Worm (Caenorhabditis elegans) whole organism, young adult: ENCODE measurements around the gene F08F3.4.

ENCODE experiments used
- F23B12.7 ChIP-seq: sonication (generic microtip); optimal IDR thresholded peaks from 2 replicates; lab custom pipeline; 2017; ENCODE audit warnings: missing genetic modification characterization, mild to moderate bottlenecking, missing compliant biosample characterization, antibody characterized with exemption, moderate library complexity; ENCODE audit not compliant: insufficient read depth
- F37B4.10 ChIP-seq: fragments of 200-800 bp; sonication (Bioruptor generic); IDR thresholded peaks from 2 replicates; pipeline ENCODE4 v1.3.6; 2022; ENCODE audit warnings: missing genetic modification characterization, missing compliant biosample characterization
- F39B2.1 ChIP-seq: fragments of 200-800 bp; sonication (Bioruptor generic); IDR thresholded peaks from 2 replicates; pipeline ENCODE4 v1.3.6; 2022; ENCODE audit warnings: missing genetic modification reagents, missing genetic modification characterization, missing compliant biosample characterization
- F57A8.1 ChIP-seq: fragments of 200-800 bp; sonication (Bioruptor generic); optimal IDR thresholded peaks from 2 replicates; lab custom pipeline; 2018; ENCODE audit warnings: mild to moderate bottlenecking, missing genetic modification characterization, moderate library complexity, missing compliant biosample characterization
- T07F8.4 ChIP-seq: sonication (generic microtip); optimal IDR thresholded peaks from 2 replicates; lab custom pipeline; 2016; ENCODE audit warnings: mild to moderate bottlenecking, missing genetic modification characterization, moderate library complexity, missing compliant biosample characterization
- ZK185.1 ChIP-seq: sonication (generic microtip); optimal IDR thresholded peaks from 2 replicates; lab custom pipeline; 2016; ENCODE audit warnings: mild to moderate bottlenecking, missing genetic modification characterization, missing compliant biosample characterization; ENCODE audit not compliant: poor library complexity, severe bottlenecking
- ama-1 ChIP-seq, 3 experiments: fragments of 150-350 bp in 1 of 3; sonication (generic microtip) in 2 of 3; optimal IDR thresholded peaks; 2 replicates each; lab custom pipeline; 2014 to 2018; ENCODE audit warnings: missing biosample characterization in 2 of 3, missing genetic modification characterization in 2 of 3, missing genetic modification reagents in 2 of 3
- atf-7 ChIP-seq: sonication (generic microtip); optimal IDR thresholded peaks from 2 replicates; lab custom pipeline; 2017; ENCODE audit warnings: mild to moderate bottlenecking, missing genetic modification characterization, missing compliant biosample characterization
- attf-5 ChIP-seq: fragments of 200-800 bp; sonication (Bioruptor generic); optimal IDR thresholded peaks from 2 replicates; lab custom pipeline; 2018; ENCODE audit warnings: mild to moderate bottlenecking, missing genetic modification characterization, missing compliant biosample characterization
- cebp-1 ChIP-seq, 2 experiments: fragments of 200-800 bp in 1 of 2; sonication (Bioruptor generic) in 1 of 2; sonication (generic microtip) in 1 of 2; IDR thresholded peaks in 1 of 2; optimal IDR thresholded peaks in 1 of 2; 2 replicates each; pipeline versions ENCODE4 v1.3.6 to Lab custom; 2017 to 2022; ENCODE audit warnings: missing compliant biosample characterization in 2 of 2, missing genetic modification characterization in 2 of 2, mild to moderate bottlenecking in 1 of 2, missing genetic modification reagents in 1 of 2, moderate library complexity in 1 of 2
- dox-1 ChIP-seq: fragments of 200-800 bp; sonication (Bioruptor generic); IDR thresholded peaks from 2 replicates; pipeline ENCODE4 v1.3.6; 2022; ENCODE audit warnings: missing genetic modification reagents, missing genetic modification characterization, missing compliant biosample characterization
- dpl-1 ChIP-seq: fragments of 150-350 bp; optimal IDR thresholded peaks from 2 replicates; lab custom pipeline; 2014; ENCODE audit warnings: missing biosample characterization, missing genetic modification reagents, missing genetic modification characterization
- efl-1 ChIP-seq: fragments of 150-350 bp; optimal IDR thresholded peaks from 2 replicates; lab custom pipeline; 2014; ENCODE audit warnings: missing biosample characterization, missing genetic modification reagents, missing genetic modification characterization
- egl-18 ChIP-seq: fragments of 200-800 bp; sonication (Bioruptor generic); IDR thresholded peaks from 2 replicates; pipeline ENCODE4 v1.3.6; 2022; ENCODE audit warnings: missing genetic modification reagents, missing genetic modification characterization, missing compliant biosample characterization
- ekl-4 ChIP-seq: fragments of 200-800 bp; sonication (Bioruptor generic); IDR thresholded peaks from 2 replicates; pipeline ENCODE4 v1.3.6; 2022; ENCODE audit warnings: missing genetic modification reagents, missing genetic modification characterization, missing compliant biosample characterization
- fkh-3 ChIP-seq: sonication (generic microtip); optimal IDR thresholded peaks from 2 replicates; lab custom pipeline; 2016; ENCODE audit warnings: mild to moderate bottlenecking, missing genetic modification characterization, missing compliant biosample characterization
- gei-17 ChIP-seq: fragments of 200-800 bp; sonication (Bioruptor generic); optimal IDR thresholded peaks from 2 replicates; lab custom pipeline; 2018; ENCODE audit warnings: mild to moderate bottlenecking, missing genetic modification characterization, missing compliant biosample characterization
- him-1 ChIP-seq: sonication (generic microtip); optimal IDR thresholded peaks from 2 replicates; lab custom pipeline; 2016; ENCODE audit warnings: missing genotype, missing genetic modification reagents, missing genetic modification characterization, missing compliant biosample characterization
- hlh-26 ChIP-seq: fragments of 200-800 bp; sonication (Bioruptor generic); conservative IDR thresholded peaks from 2 replicates; pipeline ENCODE4 v1.3.6; 2022; ENCODE audit warnings: missing genetic modification reagents, missing genetic modification characterization, missing compliant biosample characterization
- hmg-1.2 ChIP-seq: fragments of 200-800 bp; sonication (Bioruptor generic); IDR thresholded peaks from 2 replicates; pipeline ENCODE4 v1.3.6; 2022; ENCODE audit warnings: missing genetic modification reagents, missing genetic modification characterization, missing compliant biosample characterization
- hrde-1 ChIP-seq: sonication (generic microtip); optimal IDR thresholded peaks from 2 replicates; lab custom pipeline; 2016; ENCODE audit warnings: missing genetic modification characterization, mild to moderate bottlenecking, missing compliant biosample characterization, moderate library complexity, missing genotype, missing genetic modification reagents, borderline replicate concordance
- lag-1 ChIP-seq: fragments of 200-800 bp; sonication (Bioruptor generic); IDR thresholded peaks from 2 replicates; pipeline ENCODE4 v1.3.6; 2022; ENCODE audit warnings: missing genetic modification reagents, missing genetic modification characterization, missing compliant biosample characterization
- let-607 ChIP-seq, 2 experiments: fragments of 200-800 bp in 1 of 2; sonication (Bioruptor generic) in 1 of 2; sonication (generic microtip) in 1 of 2; optimal IDR thresholded peaks; 2 replicates each; lab custom pipeline; 2016 to 2018; ENCODE audit warnings: mild to moderate bottlenecking in 2 of 2, missing compliant biosample characterization in 2 of 2, missing genetic modification characterization in 2 of 2, moderate library complexity in 2 of 2, missing genotype in 1 of 2
- lin-26 ChIP-seq: fragments of 200-800 bp; sonication (Bioruptor generic); IDR thresholded peaks from 2 replicates; pipeline ENCODE4 v1.3.6; 2022; ENCODE audit warnings: missing genetic modification reagents, missing genetic modification characterization, missing compliant biosample characterization
- lin-40 ChIP-seq: sonication (generic microtip); optimal IDR thresholded peaks from 2 replicates; lab custom pipeline; 2016; ENCODE audit warnings: missing genetic modification characterization, mild to moderate bottlenecking, missing compliant biosample characterization, missing genotype, missing genetic modification reagents
- lin-54 ChIP-seq: fragments of 200-800 bp; sonication (Bioruptor generic); optimal IDR thresholded peaks from 2 replicates; lab custom pipeline; 2018; ENCODE audit warnings: mild to moderate bottlenecking, missing genetic modification characterization, missing compliant biosample characterization
- lsl-1 ChIP-seq: fragments of 200-800 bp; sonication (Bioruptor generic); optimal IDR thresholded peaks from 2 replicates; lab custom pipeline; 2018; ENCODE audit warnings: mild to moderate bottlenecking, missing genetic modification characterization, moderate library complexity, missing compliant biosample characterization
- madf-3 ChIP-seq: fragments of 200-800 bp; sonication (Bioruptor generic); IDR thresholded peaks from 2 replicates; pipeline ENCODE4 v1.3.6; 2022; ENCODE audit warnings: missing genetic modification reagents, missing genetic modification characterization, missing compliant biosample characterization
- mcd-1 ChIP-seq: fragments of 200-800 bp; sonication (Bioruptor generic); IDR thresholded peaks from 2 replicates; pipeline ENCODE4 v1.3.6; 2022; ENCODE audit warnings: missing genetic modification reagents, missing genetic modification characterization, missing compliant biosample characterization
- nfyb-1 ChIP-seq: fragments of 200-800 bp; sonication (Bioruptor generic); IDR thresholded peaks from 2 replicates; pipeline ENCODE4 v1.3.6; 2022; ENCODE audit warnings: missing genetic modification reagents, missing genetic modification characterization, missing compliant biosample characterization
- nhr-80 ChIP-seq: sonication (generic microtip); optimal IDR thresholded peaks from 2 replicates; lab custom pipeline; 2016; ENCODE audit warnings: missing genetic modification characterization, missing compliant biosample characterization
- pbrm-1 ChIP-seq: fragments of 200-800 bp; sonication (Bioruptor generic); IDR thresholded peaks from 2 replicates; pipeline ENCODE4 v1.3.6; 2022; ENCODE audit warnings: missing genetic modification reagents, missing genetic modification characterization, missing compliant biosample characterization
- rec-8 ChIP-seq, 2 experiments: sonication (generic microtip); optimal IDR thresholded peaks; 2 replicates each; lab custom pipeline; 2016; ENCODE audit warnings: mild to moderate bottlenecking in 2 of 2, missing genetic modification characterization in 2 of 2, missing genetic modification reagents in 2 of 2, missing genotype in 2 of 2, missing biosample characterization in 1 of 2, missing compliant biosample characterization in 1 of 2, moderate library complexity in 1 of 2
- repo-1 ChIP-seq: sonication (generic microtip); optimal IDR thresholded peaks from 2 replicates; lab custom pipeline; 2017; ENCODE audit warnings: mild to moderate bottlenecking, missing genetic modification characterization, missing compliant biosample characterization
- rpc-1 ChIP-seq, 2 experiments: fragments of 150-350 bp in 1 of 2; sonication (generic microtip) in 1 of 2; optimal IDR thresholded peaks; 2 replicates each; lab custom pipeline; 2014 to 2018; ENCODE audit warnings: missing biosample characterization in 1 of 2, missing genetic modification characterization in 1 of 2, missing genetic modification reagents in 1 of 2, missing genotype in 1 of 2
- sea-2 ChIP-seq: fragments of 200-800 bp; sonication (Bioruptor generic); IDR thresholded peaks from 2 replicates; pipeline ENCODE4 v1.3.6; 2022; ENCODE audit warnings: missing genetic modification characterization, missing compliant biosample characterization
- tbp1 ChIP-seq: fragments of 200-800 bp; sonication (Bioruptor generic); optimal IDR thresholded peaks from 2 replicates; lab custom pipeline; 2018; ENCODE audit warnings: mild to moderate bottlenecking, missing genetic modification characterization, missing compliant biosample characterization
- unc-130 ChIP-seq: sonication (generic microtip); optimal IDR thresholded peaks from 2 replicates; lab custom pipeline; 2016; ENCODE audit warnings: missing genetic modification reagents, missing genetic modification characterization, missing compliant biosample characterization
- unc-62 ChIP-seq: fragments of 150-350 bp; optimal IDR thresholded peaks from 2 replicates; lab custom pipeline; 2014; ENCODE audit warnings: missing biosample characterization, missing genetic modification reagents, missing genetic modification characterization
- ztf-18 ChIP-seq: sonication (generic microtip); optimal IDR thresholded peaks from 2 replicates; lab custom pipeline; 2016; ENCODE audit warnings: missing genotype, mild to moderate bottlenecking, missing genetic modification characterization, missing compliant biosample characterization
- ztf-25 ChIP-seq: fragments of 200-800 bp; sonication (Bioruptor generic); IDR thresholded peaks from 2 replicates; pipeline ENCODE4 v1.3.6; 2022; ENCODE audit warnings: missing genetic modification reagents, missing genetic modification characterization, missing compliant biosample characterization
- ztf-26 ChIP-seq: sonication (generic microtip); optimal IDR thresholded peaks from 2 replicates; lab custom pipeline; 2017; ENCODE audit warnings: missing genetic modification characterization, missing compliant biosample characterization

Gene F08F3.4

ce11 chrV:5426337-5426736 lies 15.6 kb downstream of the F08F3.4 start:
- TF ChIP-seq unc-62 (GFP tag; lab: Kevin White, UChicago) (no peak), nfyb-1 (GFP tag; lab: Robert Waterston, UW) (no peak), fkh-3 (tag; lab: Kevin White, UChicago) (no peak), ekl-4 (GFP tag; lab: Robert Waterston, UW) (no peak), F39B2.1 (no peak), rpc-1 (optimal IDR thresholded peaks at IDR 0.05; lab: Kevin White, UChicago) (no peak), rpc-1 (tag; optimal IDR thresholded peaks at IDR 0.05; lab: Kevin White, UChicago) (no peak), gei-17 (GFP tag; lab: Kevin White, UChicago) (no peak), unc-130 (GFP tag; lab: Kevin White, UChicago) (no peak)

DNA sequence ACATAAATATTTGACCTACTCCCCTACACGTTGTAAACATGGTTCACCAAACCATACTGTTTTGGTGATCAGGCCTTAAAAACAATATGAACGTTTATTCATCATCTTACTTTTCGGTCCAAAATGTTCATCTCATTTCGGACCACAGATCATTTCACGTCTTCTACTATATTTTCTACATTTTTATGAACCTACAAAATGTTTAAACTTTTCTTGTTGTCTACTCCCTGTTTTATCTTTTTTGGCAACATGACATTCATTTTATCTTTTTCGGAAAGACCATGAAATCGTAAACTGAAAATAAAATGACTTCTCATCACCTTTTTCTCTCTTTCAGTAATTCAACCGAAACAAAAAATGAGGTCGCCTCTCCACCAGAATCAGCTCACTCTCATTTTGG lies 17.1 kb downstream of the F08F3.4 start, which contains the start of gene rhr-1:
Gene rhr-1 (plus strand): TSS at position 301 of the 400 bp plus-strand sequence.
- TF ChIP-seq ztf-25 (GFP tag; lab: Robert Waterston, UW) (no peak), nhr-80 (peak; percentile 12)
- TF ChIP-seq, all 124 proteins: peak for 1

DNA sequence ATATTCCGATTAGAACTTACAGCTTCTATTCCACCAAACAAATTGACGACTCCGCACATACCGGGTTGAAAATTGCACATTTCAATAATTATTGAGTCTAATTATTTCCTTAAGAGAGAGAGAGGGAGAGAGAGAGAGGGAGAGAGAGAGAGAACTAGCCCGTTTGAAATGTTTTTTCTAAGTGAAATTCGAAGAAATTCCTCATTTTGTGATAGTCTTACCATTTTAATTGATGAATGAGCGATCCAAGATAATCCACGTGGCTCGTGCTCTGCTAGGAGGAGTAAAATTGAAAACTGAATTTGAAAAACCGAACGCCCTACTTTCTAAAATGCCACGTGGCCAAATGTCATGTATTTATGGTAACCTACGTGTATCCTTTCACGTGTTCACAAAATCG lies 21.7 kb downstream of the F08F3.4 start, which contains the start of gene F08F3.8:
Gene F08F3.8 (minus strand): TSS at position 101 of the 400 bp plus-strand sequence.
- TF ChIP-seq pbrm-1 (no peak), ztf-26 (no peak), dox-1 (GFP tag; lab: Robert Waterston, UW) (no peak), madf-3 (GFP tag; lab: Robert Waterston, UW) (no peak), him-1 (tag; lab: Kevin White, UChicago) (no peak), F39B2.1 (no peak), F37B4.10 (GFP tag; lab: Robert Waterston, UW) (no peak), rec-8 (tag; optimal IDR thresholded peaks at IDR 0.05; lab: Kevin White, UChicago) (no peak), egl-18 (no peak), lag-1 (GFP tag; lab: Robert Waterston, UW) (no peak), atf-7 (tag; lab: Kevin White, UChicago) (no peak)

ce11 chrV:5433020-5433419 lies 22.3 kb downstream of the F08F3.4 start, which contains the start of gene acl-6:
Gene acl-6 (plus strand): TSS chrV:5433386.
- TF ChIP-seq ZK185.1 (tag; lab: Kevin White, UChicago) (no peak), lin-40 (tag; lab: Kevin White, UChicago) (peak; percentile 52), hmg-1.2 (GFP tag; lab: Robert Waterston, UW) (peak; percentile 27; the same call in 1 of the 2 replicates), dox-1 (GFP tag; lab: Robert Waterston, UW) (peak; percentile 74), ama-1 (optimal IDR thresholded peaks at IDR 0.05; lab: Kevin White, UChicago) (no peak), ama-1 (GFP tag; optimal IDR thresholded peaks at IDR 0.05; lab: Kevin White, UChicago) (no peak), lsl-1 (GFP tag; lab: Kevin White, UChicago) (peak; percentile 11), lin-26 (no peak), lin-54 (GFP tag; lab: Kevin White, UChicago) (peak; percentile 86), attf-5 (GFP tag; lab: Kevin White, UChicago) (peak; percentile 60), fkh-3 (tag; lab: Kevin White, UChicago) (no peak), repo-1 (no peak), dpl-1 (GFP tag; lab: Kevin White, UChicago) (peak; percentile 31), ztf-18 (tag; lab: Kevin White, UChicago) (peak; percentile 30), mcd-1 (GFP tag; lab: Robert Waterston, UW) (peak; percentile 94), F57A8.1 (GFP tag; lab: Kevin White, UChicago) (no peak), sea-2 (no peak), hlh-26 (GFP tag; lab: Robert Waterston, UW) (no peak), hrde-1 (tag; lab: Kevin White, UChicago) (no peak), T07F8.4 (no peak), tbp1 (GFP tag; lab: Kevin White, UChicago) (peak; percentile 38), F23B12.7 (tag; lab: Kevin White, UChicago) (peak; percentile 60), cebp-1 (GFP tag; IDR thresholded peaks at IDR 0.05; lab: Robert Waterston, UW) (no peak), cebp-1 (tag; optimal IDR thresholded peaks at IDR 0.05; lab: Kevin White, UChicago) (peak; percentile 51), let-607 (tag; optimal IDR thresholded peaks at IDR 0.05; lab: Kevin White, UChicago) (peak in 1 of 2 experiments; percentile 16), efl-1 (peak; percentile 43)
